Fruit fly (Drosophila melanogaster): Measurements from ENCODE around the gene GstD3.

Gene GstD3

DNA sequence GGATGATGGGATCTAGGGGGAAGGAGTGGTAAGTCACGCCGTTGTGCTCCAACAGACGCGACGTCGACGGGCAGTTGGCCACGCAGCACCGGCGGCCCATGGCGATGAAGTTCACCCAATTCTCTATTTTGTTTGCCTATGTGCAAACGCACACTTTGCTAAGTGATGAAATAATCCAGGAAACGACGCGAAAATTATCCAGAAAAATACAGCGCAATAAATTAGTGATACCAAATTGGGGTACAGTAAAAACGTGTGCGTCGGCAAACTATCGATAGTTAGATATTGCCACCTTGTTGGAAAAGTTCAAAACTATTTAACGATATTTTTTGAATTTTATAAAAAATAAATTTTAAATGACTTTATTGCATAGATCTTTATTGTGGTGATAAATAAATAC, 16.8 kb upstream of the GstD3 start, which contains the start of gene MBD-R2 (continued):
- TF ChIP-seq fru (optimal IDR thresholded peaks at IDR 0.05): no peak
- TF ChIP-seq inv (GFP tag; IDR thresholded peaks at IDR 0.05; ENCODE audit: partially characterized antibody): peak; percentile 62; the same call in 1 of the 2 replicates
- no peak for TF ChIP-seq CG13624 (GFP tag; optimal IDR thresholded peaks at IDR 0.05)
- TF ChIP-seq CTCF (GFP tag; optimal IDR thresholded peaks at IDR 0.05): peak; percentile 52
- no peak for TF ChIP-seq abd-A (tag; optimal IDR thresholded peaks at IDR 0.05)
- TF ChIP-seq CG9215 (GFP tag; IDR thresholded peaks at IDR 0.05): no peak
- TF ChIP-seq CG17829 (tag; optimal IDR thresholded peaks at IDR 0.05): no peak
- no peak for TF ChIP-seq CG10565 (GFP tag; optimal IDR thresholded peaks at IDR 0.05)
- no peak for TF ChIP-seq cad (GFP tag; optimal IDR thresholded peaks at IDR 0.05)
- TF ChIP-seq Rx (GFP tag; IDR thresholded peaks at IDR 0.05): no peak
- TF ChIP-seq Ravus (GFP tag; IDR thresholded peaks at IDR 0.05): no peak
- TF ChIP-seq ftz-f1 (GFP tag; optimal IDR thresholded peaks at IDR 0.05): no peak
- TF ChIP-seq Bdp1 (GFP tag; optimal IDR thresholded peaks at IDR 0.05): no peak
- TF ChIP-seq bsh (GFP tag; optimal IDR thresholded peaks at IDR 0.05): no peak
- TF ChIP-seq Hmr (GFP tag; optimal IDR thresholded peaks at IDR 0.05): no peak
- TF ChIP-seq Scr (GFP tag; IDR thresholded peaks at IDR 0.05; ENCODE audit: partially characterized antibody): peak; percentile 76
- no peak for TF ChIP-seq CG32532 (GFP tag; IDR thresholded peaks at IDR 0.05)
- no peak for TF ChIP-seq Dad (GFP tag; optimal IDR thresholded peaks at IDR 0.05)
- TF ChIP-seq sc (optimal IDR thresholded peaks at IDR 0.05): no peak
- TF ChIP-seq sc (GFP tag; optimal IDR thresholded peaks at IDR 0.05): no peak
- no peak for TF ChIP-seq CG11085 (GFP tag; IDR thresholded peaks at IDR 0.05)
- no peak for TF ChIP-seq CG11696 (GFP tag; IDR thresholded peaks at IDR 0.05)
- no peak for TF ChIP-seq C15 (GFP tag; IDR thresholded peaks at IDR 0.05)
- no peak for TF ChIP-seq hkb (optimal IDR thresholded peaks at IDR 0.05)
- no peak for TF ChIP-seq hkb (GFP tag; IDR thresholded peaks at IDR 0.05)
- TF ChIP-seq gfzf (GFP tag; optimal IDR thresholded peaks at IDR 0.05): peak; percentile 74
- 0 out of 2 replicates have a peak, but pooled peaks have one; percentile 16 for TF ChIP-seq Xrp1 (GFP tag; IDR thresholded peaks at IDR 0.05)
- TF ChIP-seq CG7556 (GFP tag; optimal IDR thresholded peaks at IDR 0.05): no peak
- no peak for TF ChIP-seq Oaz (GFP tag; IDR thresholded peaks at IDR 0.05)
- peak; percentile 82 for TF ChIP-seq MBD-R2 (GFP tag; IDR thresholded peaks at IDR 0.05)
- TF ChIP-seq CG11695 (GFP tag; IDR thresholded peaks at IDR 0.05): no peak
- TF ChIP-seq CG9797 (GFP tag; optimal IDR thresholded peaks at IDR 0.05): peak; percentile 60
- TF ChIP-seq Optix (GFP tag; IDR thresholded peaks at IDR 0.05): no peak
- no peak for TF ChIP-seq Jarid2 (GFP tag; optimal IDR thresholded peaks at IDR 0.05)
- peak; percentile 94 for TF ChIP-seq CG4617 (GFP tag; optimal IDR thresholded peaks at IDR 0.05; ENCODE audit: borderline replicate concordance)
- TF ChIP-seq ham (GFP tag; IDR thresholded peaks at IDR 0.05): no peak
- TF ChIP-seq Dip2 (GFP tag; IDR thresholded peaks at IDR 0.05): no peak
- TF ChIP-seq grn (GFP tag; optimal IDR thresholded peaks at IDR 0.05): no peak
- TF ChIP-seq HLHmδ (GFP tag; optimal IDR thresholded peaks at IDR 0.05): no peak
- TF ChIP-seq sug (tag; optimal IDR thresholded peaks at IDR 0.05): peak; percentile 0
- no peak for TF ChIP-seq ewg (GFP tag; optimal IDR thresholded peaks at IDR 0.05)
- no peak for TF ChIP-seq CG9727 (GFP tag; optimal IDR thresholded peaks at IDR 0.05)
- TF ChIP-seq CG15479 (GFP tag; optimal IDR thresholded peaks at IDR 0.05): no peak
- no peak for TF ChIP-seq chm (GFP tag; IDR thresholded peaks at IDR 0.05)
- TF ChIP-seq CG34224 (GFP tag; IDR thresholded peaks at IDR 0.05; ENCODE audit: partially characterized antibody): peak; percentile 66; the same call in 2 of the 3 replicates
- TF ChIP-seq ems (GFP tag; optimal IDR thresholded peaks at IDR 0.05): no peak
- TF ChIP-seq Rfx (GFP tag; IDR thresholded peaks at IDR 0.05): no peak
- TF ChIP-seq nmo (GFP tag; optimal IDR thresholded peaks at IDR 0.05): peak; percentile 23
- peak; percentile 69 for TF ChIP-seq row (GFP tag; IDR thresholded peaks at IDR 0.05)
- TF ChIP-seq CG14050 (GFP tag; IDR thresholded peaks at IDR 0.05): no peak
- no peak for TF ChIP-seq Hand (GFP tag; optimal IDR thresholded peaks at IDR 0.05)
- no peak for TF ChIP-seq ATbp (GFP tag; optimal IDR thresholded peaks at IDR 0.05)
- TF ChIP-seq CG13424 (tag; optimal IDR thresholded peaks at IDR 0.05): peak; percentile 16
